Fruit fly (Drosophila melanogaster): ENCODE results near the gene tos.
A peak's percentile ranks its signal among the peaks of the same experiment; 100 is the strongest.

tos gene

dm6 chr2L:18689376-18689775 lies 7.5 kb upstream of the tos start, which contains the start of gene CG10336 (continued):
- TF ChIP-seq vnd (GFP tag; IDR thresholded peaks at IDR 0.05; ENCODE audit: partially characterized antibody) (no peak; the same call in 2 of the 3 replicates), gfzf (GFP tag; optimal IDR thresholded peaks at IDR 0.05) (no peak), CG33557 (GFP tag; optimal IDR thresholded peaks at IDR 0.05) (no peak), exex (tag; optimal IDR thresholded peaks at IDR 0.05) (no peak), D19B (GFP tag; optimal IDR thresholded peaks at IDR 0.05) (no peak), caup (GFP tag; optimal IDR thresholded peaks at IDR 0.05; ENCODE audit: severe bottlenecking) (no peak), twi (tag; optimal IDR thresholded peaks at IDR 0.05) (no peak), esg (GFP tag; conservative IDR thresholded peaks at IDR 0.05) (no peak), Bdp1 (GFP tag; optimal IDR thresholded peaks at IDR 0.05) (no peak), HmgD (GFP tag; optimal IDR thresholded peaks at IDR 0.05) (no peak), slou (GFP tag; optimal IDR thresholded peaks at IDR 0.05) (no peak), CG18599 (GFP tag; optimal IDR thresholded peaks at IDR 0.05) (no peak), gsb (GFP tag; IDR thresholded peaks at IDR 0.05) (no peak), CG1529 (GFP tag; optimal IDR thresholded peaks at IDR 0.05) (no peak), mld (GFP tag; IDR thresholded peaks at IDR 0.05; ENCODE audit: partially characterized antibody) (no peak), hbn (GFP tag; IDR thresholded peaks at IDR 0.05; ENCODE audit: partially characterized antibody) (peak; percentile 59), yki (optimal IDR thresholded peaks at IDR 0.05) (peak; percentile 49), ase (GFP tag; IDR thresholded peaks at IDR 0.05) (no peak), tll (GFP tag; optimal IDR thresholded peaks at IDR 0.05) (no peak), kah (GFP tag; optimal IDR thresholded peaks at IDR 0.05) (no peak), tgo (GFP tag; IDR thresholded peaks at IDR 0.05) (no peak), Hr3 (GFP tag; optimal IDR thresholded peaks at IDR 0.05) (no peak), CG18011 (GFP tag; optimal IDR thresholded peaks at IDR 0.05) (no peak), TFAM (GFP tag; optimal IDR thresholded peaks at IDR 0.05) (no peak), CG7839 (tag; optimal IDR thresholded peaks at IDR 0.05) (no peak), knrl (GFP tag; IDR thresholded peaks at IDR 0.05; ENCODE audit: partially characterized antibody) (peak; percentile 52), Mad (GFP tag; optimal IDR thresholded peaks at IDR 0.05) (no peak), sens (GFP tag) (no peak), CG3995 (GFP tag; optimal IDR thresholded peaks at IDR 0.05) (no peak), Vsx1 (GFP tag; optimal IDR thresholded peaks at IDR 0.05) (no peak), pnt (GFP tag; optimal IDR thresholded peaks at IDR 0.05) (no peak), CG32532 (GFP tag; IDR thresholded peaks at IDR 0.05) (0 out of 2 replicates have a peak, but pooled peaks have one; percentile 12), Taf1 (GFP tag; IDR thresholded peaks at IDR 0.05) (no peak), CG11560 (tag; IDR thresholded peaks at IDR 0.05) (no peak), ac (GFP tag; optimal IDR thresholded peaks at IDR 0.05) (no peak), E2f2 (GFP tag; IDR thresholded peaks at IDR 0.05) (peak; percentile 91), sc (optimal IDR thresholded peaks at IDR 0.05) (no peak), sc (GFP tag; optimal IDR thresholded peaks at IDR 0.05) (no peak), Tbp (GFP tag; optimal IDR thresholded peaks at IDR 0.05) (no peak), zfh1 (GFP tag; IDR thresholded peaks at IDR 0.05) (no peak), CG32767 (GFP tag; IDR thresholded peaks at IDR 0.05) (no peak), dati (GFP tag; IDR thresholded peaks at IDR 0.05) (no peak), ap (GFP tag; IDR thresholded peaks at IDR 0.05) (no peak), Hr51 (GFP tag; optimal IDR thresholded peaks at IDR 0.05) (no peak), ftz-f1 (GFP tag; optimal IDR thresholded peaks at IDR 0.05) (no peak), Ptx1 (GFP tag; IDR thresholded peaks at IDR 0.05) (no peak), Atf-2 (GFP tag; optimal IDR thresholded peaks at IDR 0.05) (no peak), pb (GFP tag; optimal IDR thresholded peaks at IDR 0.05) (no peak), CG5953 (GFP tag; IDR thresholded peaks at IDR 0.05) (no peak), CG6765 (GFP tag; optimal IDR thresholded peaks at IDR 0.05) (no peak), tin (GFP tag; optimal IDR thresholded peaks at IDR 0.05) (no peak), CG15601 (tag; optimal IDR thresholded peaks at IDR 0.05) (no peak)

Data from whole organism, embryonic.